Worm (Caenorhabditis elegans) whole organism, L1 larva: Measurements from ENCODE around the gene Y53G8AL.4.

ENCODE experiments used
- ama-1 ChIP-seq: fragments of 150-350 bp; optimal IDR thresholded peaks from 2 replicates; lab custom pipeline; 2014
- dpl-1 ChIP-seq, 3 experiments: fragments of 150-350 bp in 2 of 3; sonication (generic microtip) in 1 of 3; optimal IDR thresholded peaks; 2 replicates each; lab custom pipeline; 2014 to 2017; ENCODE audit warnings: missing biosample characterization in 3 of 3, missing genetic modification characterization in 3 of 3, missing genetic modification reagents in 3 of 3
- egl-27 ChIP-seq, 2 experiments: fragments of 150-350 bp in 1 of 2; sonication (generic microtip); optimal IDR thresholded peaks; 3 replicates each; lab custom pipeline; 2017 to 2018; ENCODE audit warnings: missing biosample characterization in 2 of 2, missing genetic modification characterization in 2 of 2, missing genetic modification reagents in 2 of 2
- elt-3 ChIP-seq, 6 experiments: fragments of 150-350 bp in 1 of 6; sonication (generic microtip); optimal IDR thresholded peaks; 2 replicates each; lab custom pipeline; 2017 to 2018; ENCODE audit warnings: missing biosample characterization in 6 of 6, missing genetic modification characterization in 6 of 6, inconsistent platforms in 1 of 6
- lir-3 ChIP-seq: sonication (generic microtip); optimal IDR thresholded peaks from 2 replicates; lab custom pipeline; 2016; ENCODE audit warnings: mild to moderate bottlenecking, missing genetic modification characterization, moderate library complexity, missing compliant biosample characterization; ENCODE audit not compliant: poor library complexity
- lsy-2 ChIP-seq, 2 experiments: fragments of 150-350 bp; optimal IDR thresholded peaks; 2 replicates each; lab custom pipeline; 2014; ENCODE audit warnings: missing biosample characterization in 2 of 2, missing genetic modification characterization in 2 of 2
- mdl-1 ChIP-seq, 2 experiments: fragments of 150-350 bp; optimal IDR thresholded peaks; 2 replicates each; lab custom pipeline; 2014 to 2017; ENCODE audit warnings: missing biosample characterization in 2 of 2, missing genetic modification characterization in 2 of 2, inconsistent platforms in 1 of 2
- nhr-84 ChIP-seq: sonication (generic microtip); optimal IDR thresholded peaks from 2 replicates; lab custom pipeline; 2017; ENCODE audit warnings: missing biosample characterization, missing genetic modification characterization
- pag-3 ChIP-seq: sonication (generic microtip); optimal IDR thresholded peaks from 2 replicates; lab custom pipeline; 2017; ENCODE audit warnings: missing genetic modification characterization, mild to moderate bottlenecking, missing compliant biosample characterization, antibody characterized with exemption, borderline replicate concordance; ENCODE audit not compliant: insufficient read depth
- skn-1 ChIP-seq: fragments of 150-350 bp; optimal IDR thresholded peaks from 2 replicates; lab custom pipeline; 2014; ENCODE audit warnings: missing biosample characterization, missing genetic modification characterization
- unc-130 ChIP-seq: fragments of 150-350 bp; optimal IDR thresholded peaks from 2 replicates; lab custom pipeline; 2017; ENCODE audit warnings: missing biosample characterization, missing genetic modification characterization, inconsistent platforms
- zag-1 ChIP-seq: fragments of 150-350 bp; optimal IDR thresholded peaks from 2 replicates; lab custom pipeline; 2014; ENCODE audit warnings: missing biosample characterization, missing genetic modification characterization

ce11 chrIII:3220287-3220686, 30.2 kb downstream of the Y53G8AL.4 start:
- TF ChIP-seq lsy-2 (tag; optimal IDR thresholded peaks at IDR 0.05; lab: Kevin White, UChicago) = peak; percentile 29 to 51
- TF ChIP-seq egl-27 (tag; optimal IDR thresholded peaks at IDR 0.05; lab: Kevin White, UChicago) = no peak
- TF ChIP-seq pag-3 (tag; lab: Kevin White, UChicago) = no peak
- TF ChIP-seq mdl-1 (tag; optimal IDR thresholded peaks at IDR 0.05; lab: Kevin White, UChicago) = no peak
- TF ChIP-seq unc-130 = no peak
- TF ChIP-seq nhr-84 (tag; lab: Kevin White, UChicago) = no peak
- TF ChIP-seq skn-1 (tag; lab: Kevin White, UChicago) = no peak
- TF ChIP-seq dpl-1 (GFP tag; optimal IDR thresholded peaks at IDR 0.05; lab: Kevin White, UChicago) = peak in 1 of 3 experiments; percentile 15
- no peak for TF ChIP-seq zag-1 (tag; lab: Kevin White, UChicago)
- no peak for TF ChIP-seq elt-3 (tag; optimal IDR thresholded peaks at IDR 0.05; lab: Kevin White, UChicago)
- no peak for TF ChIP-seq lir-3 (tag; lab: Kevin White, UChicago)
- no peak for TF ChIP-seq ama-1 (lab: Kevin White, UChicago)
